Worm (Caenorhabditis elegans) whole organism, mixed stage, embryonic: Measurements from ENCODE around the gene prx-6.
A peak's percentile ranks its signal among the peaks of the same experiment; 100 is the strongest.

Experiments used
- M03D4.4 ChIP-seq: sonication (generic microtip); optimal IDR thresholded peaks from 2 replicates; lab custom pipeline; 2017; ENCODE audit warnings: mild to moderate bottlenecking, missing genetic modification characterization, missing compliant biosample characterization
- bed-3 ChIP-seq: fragments of 200-800 bp; sonication (Bioruptor generic); optimal IDR thresholded peaks from 3 replicates; lab custom pipeline; 2018; ENCODE audit warnings: mild to moderate bottlenecking, missing genetic modification characterization, moderate library complexity, missing compliant biosample characterization
- blmp-1 ChIP-seq: fragments of 150-350 bp; optimal IDR thresholded peaks from 2 replicates; lab custom pipeline; 2014; ENCODE audit warnings: missing biosample characterization, missing genetic modification characterization
- ceh-39 ChIP-seq: fragments of 150-350 bp; optimal IDR thresholded peaks from 2 replicates; lab custom pipeline; 2014; ENCODE audit warnings: missing biosample characterization, missing genetic modification characterization
- ceh-43 ChIP-seq: fragments of 200-800 bp; sonication (Bioruptor generic); optimal IDR thresholded peaks from 2 replicates; lab custom pipeline; 2018; ENCODE audit warnings: mild to moderate bottlenecking, missing genetic modification characterization, moderate library complexity, missing compliant biosample characterization
- ces-1 ChIP-seq: fragments of 150-350 bp; optimal IDR thresholded peaks from 2 replicates; lab custom pipeline; 2014; ENCODE audit warnings: missing biosample characterization, missing genetic modification reagents, missing genetic modification characterization
- drap-1 ChIP-seq: fragments of 200-800 bp; sonication (Bioruptor generic); optimal IDR thresholded peaks from 3 replicates; lab custom pipeline; 2018; ENCODE audit warnings: mild to moderate bottlenecking, missing genetic modification characterization, missing compliant biosample characterization
- elt-1 ChIP-seq: sonication (generic microtip); optimal IDR thresholded peaks from 2 replicates; lab custom pipeline; 2017; ENCODE audit warnings: missing genetic modification characterization, mild to moderate bottlenecking, missing compliant biosample characterization, antibody characterized with exemption, moderate library complexity, borderline replicate concordance; ENCODE audit not compliant: insufficient read depth
- elt-3 ChIP-seq: fragments of 150-350 bp; optimal IDR thresholded peaks from 2 replicates; lab custom pipeline; 2014; ENCODE audit warnings: missing biosample characterization, missing genetic modification characterization
- flh-1 ChIP-seq: fragments of 200-800 bp; sonication (Bioruptor generic); optimal IDR thresholded peaks from 2 replicates; lab custom pipeline; 2018; ENCODE audit warnings: mild to moderate bottlenecking, missing genetic modification characterization, moderate library complexity, missing compliant biosample characterization
- ham-2 ChIP-seq: fragments of 200-800 bp; sonication (Bioruptor generic); optimal IDR thresholded peaks from 2 replicates; lab custom pipeline; 2018; ENCODE audit warnings: mild to moderate bottlenecking, missing genetic modification characterization, missing compliant biosample characterization
- hlh-1 ChIP-seq: fragments of 150-350 bp; optimal IDR thresholded peaks from 2 replicates; lab custom pipeline; 2014; ENCODE audit warnings: missing biosample characterization, missing genetic modification reagents, missing genetic modification characterization
- lin-13 ChIP-seq: fragments of 150-350 bp; optimal IDR thresholded peaks from 2 replicates; lab custom pipeline; 2014; ENCODE audit warnings: missing biosample characterization, missing genetic modification characterization
- lin-32 ChIP-seq: fragments of 200-800 bp; sonication (Bioruptor generic); optimal IDR thresholded peaks from 2 replicates; lab custom pipeline; 2018; ENCODE audit warnings: mild to moderate bottlenecking, missing genetic modification characterization, missing compliant biosample characterization
- lsy-2 ChIP-seq: fragments of 150-350 bp; optimal IDR thresholded peaks from 2 replicates; lab custom pipeline; 2014; ENCODE audit warnings: missing biosample characterization, missing genetic modification characterization
- mab-5 ChIP-seq: fragments of 150-350 bp; optimal IDR thresholded peaks from 2 replicates; lab custom pipeline; 2014; ENCODE audit warnings: missing biosample characterization, missing genetic modification characterization
- mep-1 ChIP-seq: fragments of 150-350 bp; optimal IDR thresholded peaks from 2 replicates; lab custom pipeline; 2017; ENCODE audit warnings: missing biosample characterization, missing genetic modification reagents, missing genetic modification characterization, inconsistent platforms
- mls-2 ChIP-seq: sonication (generic microtip); optimal IDR thresholded peaks from 2 replicates; lab custom pipeline; 2016; ENCODE audit warnings: mild to moderate bottlenecking, missing genetic modification characterization, moderate library complexity, missing compliant biosample characterization
- nhr-2 ChIP-seq: fragments of 150-350 bp; optimal IDR thresholded peaks from 2 replicates; lab custom pipeline; 2014; ENCODE audit warnings: missing biosample characterization, missing genetic modification characterization
- nhr-237 ChIP-seq: fragments of 150-350 bp; optimal IDR thresholded peaks from 2 replicates; lab custom pipeline; 2014; ENCODE audit warnings: missing biosample characterization, missing genetic modification characterization
- nhr-28 ChIP-seq: fragments of 150-350 bp; optimal IDR thresholded peaks from 2 replicates; lab custom pipeline; 2014; ENCODE audit warnings: missing biosample characterization, missing genetic modification characterization
- nhr-76 ChIP-seq: sonication (generic microtip); optimal IDR thresholded peaks from 2 replicates; lab custom pipeline; 2017; ENCODE audit warnings: missing biosample characterization, missing genetic modification characterization
- pha-4 ChIP-seq: fragments of 150-350 bp; optimal IDR thresholded peaks from 2 replicates; lab custom pipeline; 2018; ENCODE audit warnings: missing biosample characterization, missing genetic modification reagents, missing genetic modification characterization
- sem-2 ChIP-seq: fragments of 200-800 bp; sonication (Bioruptor generic); optimal IDR thresholded peaks from 2 replicates; lab custom pipeline; 2018; ENCODE audit warnings: mild to moderate bottlenecking, missing genetic modification characterization, missing compliant biosample characterization
- snpc-4 ChIP-seq: fragments of 150-350 bp; optimal IDR thresholded peaks from 2 replicates; lab custom pipeline; 2014; ENCODE audit warnings: missing biosample characterization, missing genetic modification characterization
- sptf-1 ChIP-seq: sonication (generic microtip); optimal IDR thresholded peaks from 2 replicates; lab custom pipeline; 2017; ENCODE audit warnings: mild to moderate bottlenecking, missing genetic modification characterization, moderate library complexity, missing compliant biosample characterization
- tbx-8 ChIP-seq: fragments of 200-800 bp; sonication (Bioruptor generic); optimal IDR thresholded peaks from 2 replicates; lab custom pipeline; 2018; ENCODE audit warnings: mild to moderate bottlenecking, missing genetic modification characterization, moderate library complexity, missing compliant biosample characterization
- unc-120 ChIP-seq: sonication (generic microtip); optimal IDR thresholded peaks from 2 replicates; lab custom pipeline; 2017; ENCODE audit warnings: missing genetic modification characterization, missing compliant biosample characterization; ENCODE audit not compliant: poor library complexity, severe bottlenecking
- unc-39 ChIP-seq: fragments of 150-350 bp; optimal IDR thresholded peaks from 2 replicates; lab custom pipeline; 2014; ENCODE audit warnings: missing biosample characterization, missing genetic modification characterization
- unc-62 ChIP-seq: fragments of 150-350 bp; optimal IDR thresholded peaks from 2 replicates; lab custom pipeline; 2014; ENCODE audit warnings: missing biosample characterization, missing genetic modification reagents, missing genetic modification characterization
- zip-8 ChIP-seq: fragments of 150-350 bp; optimal IDR thresholded peaks from 2 replicates; lab custom pipeline; 2014; ENCODE audit warnings: missing biosample characterization, missing genetic modification characterization
- ztf-11 ChIP-seq: fragments of 150-350 bp; optimal IDR thresholded peaks from 2 replicates; lab custom pipeline; 2014; ENCODE audit warnings: missing biosample characterization, missing genetic modification characterization

The prx-6 gene

ce11 chrV:4692382-4693281 lies 27.3 kb downstream of the prx-6 start, which contains the start of gene cpg-8:
Gene cpg-8, minus strand, starts transcription at chrV:4692432.
- TF ChIP-seq mep-1 (tag; lab: Kevin White, UChicago) (no peak), nhr-76 (tag; lab: Kevin White, UChicago) (no peak), zip-8 (tag; lab: Kevin White, UChicago) (no peak), unc-39 (no peak), sem-2 (GFP tag; lab: Kevin White, UChicago) (no peak)

- TF ChIP-seq snpc-4 (tag; lab: Kevin White, UChicago) (no peak), zip-8 (tag; lab: Kevin White, UChicago) (no peak), drap-1 (no peak), flh-1 (GFP tag; lab: Kevin White, UChicago) (no peak), nhr-76 (tag; lab: Kevin White, UChicago) (no peak), unc-39 (no peak), elt-3 (no peak), lsy-2 (tag; lab: Kevin White, UChicago) (no peak), lin-32 (GFP tag; lab: Kevin White, UChicago) (no peak), ham-2 (GFP tag; lab: Kevin White, UChicago) (no peak), hlh-1 (tag; lab: Kevin White, UChicago) (no peak), bed-3 (GFP tag; lab: Kevin White, UChicago) (no peak)
Observed at ce11 chrV:4691657-4692056, 28.2 kb downstream of the prx-6 start.

- TF ChIP-seq mab-5 (tag; lab: Kevin White, UChicago) (no peak), blmp-1 (tag; lab: Kevin White, UChicago) (no peak), nhr-2 (tag; lab: Kevin White, UChicago) (no peak), elt-1 (tag; lab: Kevin White, UChicago) (no peak), nhr-76 (tag; lab: Kevin White, UChicago) (no peak)
Observed at ce11 chrV:4689234-4689633, 30.7 kb downstream of the prx-6 start, which contains the start of gene K03B4.1. Gene K03B4.1, plus strand, starts transcription at chrV:4689330.

- TF ChIP-seq nhr-28 (tag; lab: Kevin White, UChicago) (no peak), ceh-43 (GFP tag; lab: Kevin White, UChicago) (no peak), lin-32 (GFP tag; lab: Kevin White, UChicago) (no peak), mep-1 (tag; lab: Kevin White, UChicago) (no peak), ztf-11 (tag; lab: Kevin White, UChicago) (no peak), unc-39 (no peak), bed-3 (GFP tag; lab: Kevin White, UChicago) (no peak), ceh-39 (tag; lab: Kevin White, UChicago) (no peak), drap-1 (no peak)
Observed at ce11 chrV:4687944-4688505, 31.9 kb downstream of the prx-6 start, which contains the start of gene K03B4.2. Gene K03B4.2, plus strand, starts transcription at chrV:4687994.

- TF ChIP-seq nhr-2 (tag; lab: Kevin White, UChicago) (peak; percentile 8), nhr-28 (tag; lab: Kevin White, UChicago) (no peak), sptf-1 (tag; lab: Kevin White, UChicago) (peak; percentile 47), elt-1 (tag; lab: Kevin White, UChicago) (no peak), lin-32 (GFP tag; lab: Kevin White, UChicago) (no peak), tbx-8 (no peak), zip-8 (tag; lab: Kevin White, UChicago) (no peak), ceh-43 (GFP tag; lab: Kevin White, UChicago) (no peak), mep-1 (tag; lab: Kevin White, UChicago) (peak; percentile 19), unc-39 (no peak), unc-120 (tag; lab: Kevin White, UChicago) (peak; percentile 75), lin-13 (tag; lab: Kevin White, UChicago) (no peak), unc-62 (no peak), ces-1 (GFP tag; lab: Kevin White, UChicago) (peak; percentile 7), pha-4 (tag; lab: Kevin White, UChicago) (no peak), blmp-1 (tag; lab: Kevin White, UChicago) (no peak), bed-3 (GFP tag; lab: Kevin White, UChicago) (no peak), drap-1 (no peak), hlh-1 (tag; lab: Kevin White, UChicago) (peak; percentile 1), mls-2 (tag; lab: Kevin White, UChicago) (no peak), M03D4.4 (no peak), snpc-4 (tag; lab: Kevin White, UChicago) (no peak), flh-1 (GFP tag; lab: Kevin White, UChicago) (no peak), mab-5 (tag; lab: Kevin White, UChicago) (no peak), nhr-237 (tag; lab: Kevin White, UChicago) (peak; percentile 27), ceh-39 (tag; lab: Kevin White, UChicago) (no peak), lsy-2 (tag; lab: Kevin White, UChicago) (no peak)
Observed at ce11 chrV:4686680-4687470, 33.0 kb downstream of the prx-6 start, which contains the start of gene taf-10. Gene taf-10, plus strand, starts transcription at chrV:4687103.
